Worm (Caenorhabditis elegans) whole organism, L4 larva: ENCODE measurements around the gene txdc-12.2.

ENCODE experiments used
- F10B5.3 ChIP-seq: sonication (generic microtip); optimal IDR thresholded peaks from 2 replicates; lab custom pipeline; 2016; ENCODE audit warnings: mild to moderate bottlenecking, missing genetic modification characterization, missing compliant biosample characterization
- F37D6.2 ChIP-seq: sonication (generic microtip); optimal IDR thresholded peaks from 2 replicates; lab custom pipeline; 2016; ENCODE audit warnings: mild to moderate bottlenecking, missing genetic modification characterization, missing compliant biosample characterization
- R02D3.7 ChIP-seq: fragments of 150-350 bp; sonication (generic microtip); optimal IDR thresholded peaks from 3 replicates; lab custom pipeline; 2014; ENCODE audit warnings: missing biosample characterization, missing genetic modification characterization
- Y48G9A.11 ChIP-seq: fragments of 200-800 bp; sonication (Bioruptor generic); IDR thresholded peaks from 2 replicates; pipeline ENCODE4 v1.3.6; 2022; ENCODE audit warnings: missing genetic modification reagents, missing genetic modification characterization, missing compliant biosample characterization
- aha-1 ChIP-seq: fragments of 150-350 bp; peaks from one replicate; lab custom pipeline; 2014; ENCODE audit warnings: missing biosample characterization, missing genetic modification characterization
- ceh-32 ChIP-seq: sonication (generic microtip); optimal IDR thresholded peaks from 2 replicates; lab custom pipeline; 2016; ENCODE audit warnings: mild to moderate bottlenecking, missing genetic modification characterization, missing compliant biosample characterization; ENCODE audit not compliant: poor library complexity
- ceh-44 ChIP-seq: fragments of 200-800 bp; sonication (Bioruptor generic); IDR thresholded peaks from 2 replicates; pipeline ENCODE4 v1.3.6; 2022; ENCODE audit warnings: missing genetic modification reagents, missing genetic modification characterization, missing compliant biosample characterization
- ceh-62 ChIP-seq: sonication (generic microtip); optimal IDR thresholded peaks from 2 replicates; lab custom pipeline; 2017; ENCODE audit warnings: missing biosample characterization, missing genetic modification characterization
- ceh-82 ChIP-seq: sonication (generic microtip); optimal IDR thresholded peaks from 2 replicates; lab custom pipeline; 2017; ENCODE audit warnings: missing biosample characterization, missing genetic modification characterization
- cey-2 ChIP-seq: sonication (generic microtip); optimal IDR thresholded peaks from 3 replicates; lab custom pipeline; 2017; ENCODE audit warnings: missing genetic modification characterization, mild to moderate bottlenecking, missing compliant biosample characterization, antibody characterized with exemption, borderline replicate concordance; ENCODE audit not compliant: insufficient read depth
- ctbp-1 ChIP-seq: fragments of 200-800 bp; sonication (Bioruptor generic); IDR thresholded peaks from 2 replicates; pipeline ENCODE4 v1.3.6; 2022; ENCODE audit warnings: missing genetic modification reagents, missing genetic modification characterization, missing compliant biosample characterization
- daf-12 ChIP-seq: fragments of 150-350 bp; optimal IDR thresholded peaks from 2 replicates; lab custom pipeline; 2014; ENCODE audit warnings: missing biosample characterization, missing genetic modification reagents, missing genetic modification characterization
- daf-16 ChIP-seq, 3 experiments: sonication (generic microtip); optimal IDR thresholded peaks; 2 replicates each; lab custom pipeline; 2016 to 2017; ENCODE audit warnings: missing genetic modification characterization in 3 of 3, missing genetic modification reagents in 3 of 3, mild to moderate bottlenecking in 2 of 3, missing compliant biosample characterization in 2 of 3, missing biosample characterization in 1 of 3, moderate library complexity in 1 of 3
- dmd-8 ChIP-seq: fragments of 200-800 bp; sonication (Bioruptor generic); IDR thresholded peaks from 2 replicates; pipeline ENCODE4 v1.3.6; 2022; ENCODE audit warnings: missing genetic modification characterization, missing compliant biosample characterization
- egl-43 ChIP-seq: fragments of 200-800 bp; sonication (Bioruptor generic); IDR thresholded peaks from 2 replicates; pipeline ENCODE4 v1.3.6; 2022; ENCODE audit warnings: missing genetic modification reagents, missing genetic modification characterization, missing compliant biosample characterization
- fos-1 ChIP-seq: fragments of 150-350 bp; optimal IDR thresholded peaks from 2 replicates; lab custom pipeline; 2014; ENCODE audit warnings: missing biosample characterization, missing genetic modification characterization
- gei-8 ChIP-seq: fragments of 200-800 bp; sonication (Bioruptor generic); optimal IDR thresholded peaks from 2 replicates; lab custom pipeline; 2018; ENCODE audit warnings: mild to moderate bottlenecking, missing genetic modification characterization, missing compliant biosample characterization
- lin-1 ChIP-seq: fragments of 200-800 bp; sonication (Bioruptor generic); IDR thresholded peaks from 2 replicates; pipeline ENCODE4 v1.3.6; 2022; ENCODE audit warnings: missing genetic modification reagents, missing genetic modification characterization, missing compliant biosample characterization
- lin-15B ChIP-seq: fragments of 150-350 bp; sonication (generic microtip); optimal IDR thresholded peaks from 3 replicates; lab custom pipeline; 2014; ENCODE audit warnings: missing biosample characterization, missing genetic modification characterization
- lir-3 ChIP-seq: sonication (generic microtip); optimal IDR thresholded peaks from 2 replicates; lab custom pipeline; 2016; ENCODE audit warnings: mild to moderate bottlenecking, missing genetic modification characterization, missing compliant biosample characterization
- mdl-1 ChIP-seq, 2 experiments: fragments of 150-350 bp in 1 of 2; sonication (generic microtip) in 1 of 2; optimal IDR thresholded peaks; 2 replicates each; lab custom pipeline; 2014 to 2017; ENCODE audit warnings: missing biosample characterization in 2 of 2, missing genetic modification characterization in 2 of 2
- mdt-29 ChIP-seq: fragments of 200-800 bp; sonication (Bioruptor generic); IDR thresholded peaks from 2 replicates; pipeline ENCODE4 v1.3.6; 2022; ENCODE audit warnings: missing genetic modification reagents, missing genetic modification characterization, missing compliant biosample characterization
- mep-1 ChIP-seq: fragments of 150-350 bp; sonication (generic microtip); optimal IDR thresholded peaks from 3 replicates; lab custom pipeline; 2014; ENCODE audit warnings: missing biosample characterization, missing genetic modification characterization
- nhr-10 ChIP-seq: fragments of 150-350 bp; optimal IDR thresholded peaks from 2 replicates; lab custom pipeline; 2014; ENCODE audit warnings: missing biosample characterization, missing genetic modification characterization
- nhr-25 ChIP-seq: sonication (generic microtip); optimal IDR thresholded peaks from 2 replicates; lab custom pipeline; 2017; ENCODE audit warnings: missing genetic modification characterization, mild to moderate bottlenecking, missing compliant biosample characterization, antibody characterized with exemption, moderate library complexity, borderline replicate concordance; ENCODE audit not compliant: insufficient read depth
- nhr-28 ChIP-seq: fragments of 150-350 bp; optimal IDR thresholded peaks from 2 replicates; lab custom pipeline; 2014; ENCODE audit warnings: missing biosample characterization, missing genetic modification characterization
- nhr-42 ChIP-seq: fragments of 200-800 bp; sonication (Bioruptor generic); IDR thresholded peaks from 2 replicates; pipeline ENCODE4 v1.3.6; 2022; ENCODE audit warnings: missing genetic modification characterization, missing compliant biosample characterization
- nhr-77 ChIP-seq: fragments of 150-350 bp; optimal IDR thresholded peaks from 2 replicates; lab custom pipeline; 2014; ENCODE audit warnings: missing biosample characterization, missing genetic modification characterization
- php-3 ChIP-seq: fragments of 200-800 bp; sonication (Bioruptor generic); IDR thresholded peaks from 2 replicates; pipeline ENCODE4 v1.3.6; 2022; ENCODE audit warnings: missing genetic modification reagents, missing genetic modification characterization, missing compliant biosample characterization
- pqm-1 ChIP-seq: sonication (generic microtip); optimal IDR thresholded peaks from 2 replicates; lab custom pipeline; 2017; ENCODE audit warnings: missing biosample characterization, missing genetic modification characterization
- saeg-2 ChIP-seq: fragments of 200-800 bp; sonication (Bioruptor generic); IDR thresholded peaks from 2 replicates; pipeline ENCODE4 v1.3.6; 2022; ENCODE audit warnings: missing genetic modification reagents, missing genetic modification characterization, missing compliant biosample characterization
- sdz-12 ChIP-seq: fragments of 200-800 bp; sonication (Bioruptor generic); optimal IDR thresholded peaks from 2 replicates; lab custom pipeline; 2018; ENCODE audit warnings: mild to moderate bottlenecking, missing genetic modification characterization, missing compliant biosample characterization
- set-16 ChIP-seq: fragments of 200-800 bp; sonication (Bioruptor generic); IDR thresholded peaks from 2 replicates; pipeline ENCODE4 v1.3.6; 2022; ENCODE audit warnings: missing genetic modification reagents, missing genetic modification characterization, missing compliant biosample characterization
- skn-1 ChIP-seq: fragments of 150-350 bp; optimal IDR thresholded peaks from 2 replicates; lab custom pipeline; 2014; ENCODE audit warnings: missing biosample characterization, missing genetic modification characterization
- spr-3 ChIP-seq: fragments of 200-800 bp; sonication (Bioruptor generic); optimal IDR thresholded peaks from 2 replicates; lab custom pipeline; 2018; ENCODE audit warnings: mild to moderate bottlenecking, missing genetic modification characterization, missing compliant biosample characterization
- tra-1 ChIP-seq: fragments of 200-800 bp; sonication (Bioruptor generic); IDR thresholded peaks from 2 replicates; pipeline ENCODE4 v1.3.6; 2022; ENCODE audit warnings: missing genetic modification reagents, missing genetic modification characterization, missing compliant biosample characterization
- unc-130 ChIP-seq: sonication (generic microtip); optimal IDR thresholded peaks from 2 replicates; lab custom pipeline; 2016; ENCODE audit warnings: missing genetic modification reagents, missing genetic modification characterization, missing compliant biosample characterization
- unc-39 ChIP-seq: sonication (generic microtip); optimal IDR thresholded peaks from 2 replicates; lab custom pipeline; 2017; ENCODE audit warnings: missing biosample characterization, missing genetic modification characterization
- unc-62 ChIP-seq, 3 experiments: fragments of 150-350 bp in 1 of 3; sonication (generic microtip); optimal IDR thresholded peaks in 2 of 3; peaks in 1 of 3; 1 replicate in 1 of 3; 2 replicates in 2 of 3; lab custom pipeline; 2014 to 2017; ENCODE audit warnings: missing biosample characterization in 3 of 3, missing genetic modification characterization in 3 of 3, missing genetic modification reagents in 3 of 3, missing genotype in 1 of 3
- zfp-3 ChIP-seq: fragments of 200-800 bp; sonication (Bioruptor generic); conservative IDR thresholded peaks from 2 replicates; pipeline ENCODE4 v1.3.6; 2022; ENCODE audit warnings: missing genetic modification reagents, missing genetic modification characterization, missing compliant biosample characterization
- ztf-7 ChIP-seq: fragments of 150-350 bp; optimal IDR thresholded peaks from 2 replicates; lab custom pipeline; 2014; ENCODE audit warnings: missing biosample characterization, missing genetic modification characterization

The txdc-12.2 gene

DNA sequence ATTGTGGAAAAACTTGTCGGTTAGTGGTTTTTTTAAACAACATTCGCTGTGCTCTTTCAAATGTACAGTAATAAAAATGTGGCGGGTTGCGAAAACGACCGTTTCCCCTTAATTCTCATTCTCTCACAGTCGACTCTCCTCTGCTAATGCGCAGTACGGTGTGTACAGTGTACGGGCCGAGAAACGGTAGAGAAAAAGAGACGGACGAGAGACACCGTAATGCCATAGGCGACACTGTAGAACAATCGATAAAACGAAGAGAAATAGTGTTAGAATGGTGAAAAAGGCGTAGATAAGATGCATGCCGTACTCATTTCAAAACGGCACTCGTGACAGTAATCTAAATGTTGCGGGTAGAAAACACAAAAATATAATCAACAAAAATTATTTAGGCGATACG lies 16.2 kb downstream of the txdc-12.2 start (continued):
- TF ChIP-seq mdl-1 (tag; optimal IDR thresholded peaks at IDR 0.05; lab: Kevin White, UChicago) (peak in 1 of 2 experiments; percentile 15), ceh-32 (no peak), pqm-1 (tag; lab: Kevin White, UChicago) (peak; percentile 60), ceh-62 (tag; lab: Kevin White, UChicago) (no peak), Y48G9A.11 (GFP tag; lab: Robert Waterston, UW) (no peak), F37D6.2 (tag; lab: Kevin White, UChicago) (no peak), lin-1 (GFP tag; lab: Robert Waterston, UW) (no peak), lin-15B (no peak), ceh-44 (GFP tag; lab: Robert Waterston, UW) (no peak), fos-1 (tag; lab: Kevin White, UChicago) (no peak), dmd-8 (GFP tag; lab: Robert Waterston, UW) (no peak), php-3 (GFP tag; lab: Robert Waterston, UW) (0 out of 2 replicates have a peak, but pooled peaks have one; percentile 62), unc-39 (no peak), lir-3 (tag; lab: Kevin White, UChicago) (no peak), ceh-82 (tag; lab: Kevin White, UChicago) (no peak), egl-43 (GFP tag; lab: Robert Waterston, UW) (no peak), mdt-29 (no peak), unc-130 (no peak)

DNA sequence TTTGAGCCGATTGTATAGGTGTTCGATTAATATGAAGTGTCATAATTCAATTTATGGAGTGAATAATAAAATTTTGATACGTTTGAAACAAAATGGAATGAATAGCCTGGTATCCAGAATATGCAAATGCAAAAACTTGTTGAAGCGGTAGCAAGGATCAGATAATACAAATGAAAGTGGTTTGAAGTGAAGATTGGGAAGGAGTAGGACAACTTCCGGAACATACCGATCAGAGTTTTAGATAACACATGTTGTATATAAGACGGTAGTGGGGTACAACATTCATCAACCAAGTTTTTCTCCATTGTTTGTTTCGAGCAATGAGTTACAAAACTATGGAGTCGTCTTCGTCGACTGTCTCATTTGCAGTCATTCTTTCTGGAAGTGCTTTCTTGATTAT lies 18.9 kb downstream of the txdc-12.2 start, which contains the start of gene col-164:
Gene col-164, plus strand, starts transcription at position 301 of the 400 bp plus-strand sequence.
- TF ChIP-seq aha-1 (peak; percentile 43), nhr-28 (tag; lab: Kevin White, UChicago) (no peak)
- TF ChIP-seq, all 104 proteins: peak for 1

ce11 chrX:2094094-2094493 lies 19.8 kb downstream of the txdc-12.2 start:
- TF ChIP-seq set-16 (GFP tag; lab: Robert Waterston, UW) (peak; percentile 70), daf-16 (GFP tag; optimal IDR thresholded peaks at IDR 0.05; lab: Kevin White, UChicago) (no peak), daf-16 (tag; optimal IDR thresholded peaks at IDR 0.05; lab: Kevin White, UChicago) (no peak), unc-62 (GFP tag; optimal IDR thresholded peaks at IDR 0.05 in 1 of 2; lab: Kevin White, UChicago) (peak in 1 of 2 experiments; percentile 79), unc-62 (tag; optimal IDR thresholded peaks at IDR 0.05; lab: Kevin White, UChicago) (no peak)

DNA sequence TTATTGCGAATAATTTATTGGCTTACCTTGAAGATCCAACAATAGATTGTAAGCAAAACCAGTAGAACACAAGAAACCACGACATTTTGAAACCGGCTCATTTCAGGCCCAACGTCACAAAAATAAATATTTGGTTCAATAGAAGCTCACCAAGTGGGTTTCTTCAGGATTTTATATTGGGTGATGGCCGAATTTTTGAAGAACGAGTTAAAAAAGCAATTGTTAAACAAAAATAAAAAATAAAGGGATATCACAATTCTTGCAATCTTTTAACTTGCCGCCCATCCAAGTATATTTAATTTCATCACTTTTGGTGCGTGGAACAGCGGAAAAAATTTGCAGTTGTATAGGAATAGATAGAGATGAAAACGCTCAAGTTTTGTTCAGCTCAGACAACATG lies 22.6 kb downstream of the txdc-12.2 start, which contains the start of gene T21D9.2:
Gene T21D9.2, minus strand, starts transcription at position 101 of the 400 bp plus-strand sequence.
- TF ChIP-seq unc-130 (no peak), cey-2 (tag; lab: Kevin White, UChicago) (no peak), saeg-2 (no peak), ceh-44 (GFP tag; lab: Robert Waterston, UW) (no peak), tra-1 (GFP tag; lab: Robert Waterston, UW) (no peak), nhr-77 (tag; lab: Kevin White, UChicago) (no peak), Y48G9A.11 (GFP tag; lab: Robert Waterston, UW) (no peak), nhr-25 (tag; lab: Kevin White, UChicago) (no peak)
- TF ChIP-seq, all 104 proteins: peak for 0

DNA sequence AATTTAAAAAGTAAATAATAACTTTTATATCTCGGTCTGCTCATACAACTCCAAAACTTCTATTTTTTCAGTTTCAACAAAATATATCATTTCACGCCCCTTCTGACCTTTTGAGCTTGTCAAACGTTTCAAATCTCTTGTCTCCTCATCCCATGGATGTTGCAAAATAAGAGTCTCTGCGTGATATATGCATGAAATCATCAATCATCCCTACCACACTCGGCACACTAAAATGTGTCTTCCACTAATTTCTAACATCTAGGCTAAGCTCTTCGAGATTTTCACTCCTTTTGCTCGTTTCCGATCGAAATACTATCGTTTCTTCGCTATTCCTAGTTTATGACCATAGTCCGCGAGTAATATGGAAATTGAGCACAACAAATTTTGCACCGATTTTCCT lies 24.8 kb downstream of the txdc-12.2 start:
- TF ChIP-seq lir-3 (tag; lab: Kevin White, UChicago): no peak
- TF ChIP-seq tra-1 (GFP tag; lab: Robert Waterston, UW): no peak
- no peak for TF ChIP-seq daf-12 (tag; lab: Kevin White, UChicago)
- TF ChIP-seq ctbp-1 (GFP tag; lab: Robert Waterston, UW): no peak
- no peak for TF ChIP-seq set-16 (GFP tag; lab: Robert Waterston, UW)
- TF ChIP-seq skn-1 (tag; lab: Kevin White, UChicago): no peak
- no peak for TF ChIP-seq zfp-3 (GFP tag; lab: Robert Waterston, UW)
- TF ChIP-seq gei-8 (GFP tag; lab: Kevin White, UChicago): no peak
- TF ChIP-seq ceh-82 (tag; lab: Kevin White, UChicago): no peak
- TF ChIP-seq nhr-42 (GFP tag; lab: Robert Waterston, UW): no peak
- TF ChIP-seq R02D3.7: no peak
- no peak for TF ChIP-seq spr-3
- TF ChIP-seq sdz-12 (GFP tag; lab: Kevin White, UChicago): no peak
- no peak for TF ChIP-seq ztf-7 (tag; lab: Kevin White, UChicago)
- no peak for TF ChIP-seq F10B5.3 (tag; lab: Kevin White, UChicago)
- no peak for TF ChIP-seq nhr-10 (tag; lab: Kevin White, UChicago)
- TF ChIP-seq mep-1 (tag; lab: Kevin White, UChicago): no peak
- TF ChIP-seq nhr-28 (tag; lab: Kevin White, UChicago): no peak
